Worm (Caenorhabditis elegans): ENCODE measurements around the gene grwd-1.

DNA sequence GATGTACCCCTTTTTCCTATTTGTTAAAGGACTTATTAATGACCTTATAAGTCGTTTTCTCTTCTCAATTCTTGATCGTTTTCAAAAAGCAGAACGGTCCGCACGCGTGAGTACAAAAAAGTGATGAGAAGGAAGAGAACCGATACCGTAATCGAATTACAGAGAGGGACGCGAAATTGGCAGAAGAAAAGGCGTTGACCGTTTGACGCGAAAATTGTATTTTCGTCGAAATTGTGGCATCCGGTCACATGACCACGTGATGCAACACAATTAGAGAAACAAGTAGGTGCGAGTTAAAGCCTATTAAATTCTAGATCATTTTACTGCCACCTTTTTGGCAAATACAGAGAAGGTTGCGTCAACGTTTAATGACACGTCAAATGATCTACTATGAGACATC is 9.1 kb upstream of the grwd-1 start:
- TF ChIP-seq ztf-29 (GFP tag; IDR thresholded peaks at IDR 0.05) (no peak), klf-2 (GFP tag; conservative IDR thresholded peaks at IDR 0.05) (no peak)
